Worm (Caenorhabditis elegans): ENCODE data around the gene eif-3.D.

- TF ChIP-seq unc-39 (tag; optimal IDR thresholded peaks at IDR 0.05) = no peak
- TF ChIP-seq ceh-43 (GFP tag; optimal IDR thresholded peaks at IDR 0.05) = no peak
- no peak for TF ChIP-seq mab-5 (tag; optimal IDR thresholded peaks at IDR 0.05)
- TF ChIP-seq unc-62 (GFP tag; optimal IDR thresholded peaks at IDR 0.05) = no peak
- no peak for TF ChIP-seq elt-3 (tag; optimal IDR thresholded peaks at IDR 0.05)
- no peak for TF ChIP-seq sptf-1 (tag; optimal IDR thresholded peaks at IDR 0.05)
- TF ChIP-seq ztf-11 (tag; optimal IDR thresholded peaks at IDR 0.05) = no peak
- no peak for TF ChIP-seq nhr-237 (tag; optimal IDR thresholded peaks at IDR 0.05)
- TF ChIP-seq ham-2 (GFP tag; optimal IDR thresholded peaks at IDR 0.05) = no peak
- TF ChIP-seq pha-4 (tag; optimal IDR thresholded peaks at IDR 0.05) = no peak
Measured at ce11 chrIII:8996686-8997085, 25.3 kb upstream of the eif-3.D start, which contains the start of gene skat-1.
